Fruit fly (Drosophila melanogaster) whole organism, embryonic: ENCODE measurements around the gene CG3632.
A peak's percentile ranks its signal among the peaks of the same experiment; 100 is the strongest.

ENCODE experiments used
- Abd-B ChIP-seq: fragments of 200-800 bp; sonication (Bioruptor generic); optimal IDR thresholded peaks from 2 replicates; lab custom pipeline; 2018; ENCODE audit warnings: missing biosample characterization, mild to moderate bottlenecking, missing genetic modification characterization, moderate library complexity
- Aef1 ChIP-seq: fragments of 200-800 bp; sonication (Bioruptor generic); IDR thresholded peaks from 3 replicates; pipeline ENCODE4 v1.3.6; 2022; ENCODE audit warnings: missing biosample characterization, missing genetic modification characterization
- Bdp1 ChIP-seq: fragments of 200-800 bp; sonication (Bioruptor generic); optimal IDR thresholded peaks from 3 replicates; lab custom pipeline; 2016; ENCODE audit warnings: missing biosample characterization, missing genetic modification characterization
- CG11560 ChIP-seq: fragments of 200-800 bp; sonication (Bioruptor generic); IDR thresholded peaks from 3 replicates; pipeline ENCODE4 v1.3.6; 2022; ENCODE audit warnings: missing biosample characterization, missing genetic modification characterization
- CG11696 ChIP-seq: fragments of 200-800 bp; sonication (Bioruptor generic); IDR thresholded peaks from 2 replicates; pipeline ENCODE4 v1.3.6; 2022; ENCODE audit warnings: missing biosample characterization, missing genetic modification characterization
- CG12219 ChIP-seq: fragments of 200-800 bp; sonication (Bioruptor generic); optimal IDR thresholded peaks from 3 replicates; lab custom pipeline; 2018; ENCODE audit warnings: missing biosample characterization, mild to moderate bottlenecking, missing genetic modification characterization
- CG12236 ChIP-seq: fragments of 200-800 bp; sonication (Bioruptor generic); optimal IDR thresholded peaks from 2 replicates; lab custom pipeline; 2016; ENCODE audit warnings: missing biosample characterization, missing genetic modification characterization
- CG13424 ChIP-seq: fragments of 200-800 bp; sonication (Bioruptor generic); optimal IDR thresholded peaks from 2 replicates; lab custom pipeline; 2019; ENCODE audit warnings: missing biosample characterization, mild to moderate bottlenecking, missing genetic modification characterization, moderate library complexity
- CG15269 ChIP-seq: fragments of 200-800 bp; sonication (Bioruptor generic); optimal IDR thresholded peaks from 2 replicates; lab custom pipeline; 2018; ENCODE audit warnings: missing biosample characterization, mild to moderate bottlenecking, missing genetic modification characterization, moderate library complexity
- CG1603 ChIP-seq: fragments of 200-800 bp; sonication (Bioruptor generic); optimal IDR thresholded peaks from 2 replicates; lab custom pipeline; 2019; ENCODE audit warnings: missing biosample characterization, mild to moderate bottlenecking, missing genetic modification characterization, moderate library complexity
- CG17568 ChIP-seq: fragments of 200-800 bp; sonication (Bioruptor generic); optimal IDR thresholded peaks from 2 replicates; lab custom pipeline; 2018; ENCODE audit warnings: missing biosample characterization, mild to moderate bottlenecking, missing genetic modification characterization, moderate library complexity
- CG18619 ChIP-seq: fragments of 200-800 bp; sonication (Bioruptor generic); optimal IDR thresholded peaks from 3 replicates; lab custom pipeline; 2017; ENCODE audit warnings: missing biosample characterization, mild to moderate bottlenecking, missing genetic modification characterization
- CG3065 ChIP-seq: fragments of 200-800 bp; sonication (Bioruptor generic); optimal IDR thresholded peaks from 2 replicates; lab custom pipeline; 2016; ENCODE audit warnings: missing biosample characterization, missing genetic modification characterization
- CG31441 ChIP-seq: fragments of 200-800 bp; sonication (Bioruptor generic); IDR thresholded peaks from 2 replicates; pipeline ENCODE4 v1.3.6; 2022; ENCODE audit warnings: missing biosample characterization, missing genetic modification characterization
- CG33213 ChIP-seq: fragments of 200-800 bp; sonication (Bioruptor generic); optimal IDR thresholded peaks from 3 replicates; lab custom pipeline; 2016; ENCODE audit warnings: missing biosample characterization, missing genetic modification characterization
- CG34376 ChIP-seq: fragments of 200-800 bp; sonication (Bioruptor generic); optimal IDR thresholded peaks from 2 replicates; lab custom pipeline; 2018; ENCODE audit warnings: missing biosample characterization, mild to moderate bottlenecking, missing genetic modification characterization
- CG3995 ChIP-seq: fragments of 200-800 bp; sonication (Bioruptor generic); optimal IDR thresholded peaks from 3 replicates; lab custom pipeline; 2016; ENCODE audit warnings: missing biosample characterization, missing genetic modification characterization
- CG4360 ChIP-seq: fragments of 200-800 bp; sonication (Bioruptor generic); IDR thresholded peaks from 2 replicates; pipeline ENCODE4 v1.3.6; 2022; ENCODE audit warnings: missing biosample characterization, missing genetic modification characterization
- CG6272 ChIP-seq: fragments of 200-800 bp; sonication (Bioruptor generic); IDR thresholded peaks from 2 replicates; pipeline ENCODE4 v1.3.6; 2022; ENCODE audit warnings: missing biosample characterization, missing genetic modification characterization
- CG6689 ChIP-seq: fragments of 200-800 bp; sonication (Bioruptor generic); IDR thresholded peaks from 2 replicates; pipeline ENCODE4 v1.3.6; 2022; ENCODE audit warnings: missing biosample characterization, missing genetic modification characterization
- CG7963 ChIP-seq: fragments of 200-800 bp; sonication (Bioruptor generic); IDR thresholded peaks from 3 replicates; pipeline ENCODE4 v1.3.6; 2022; ENCODE audit warnings: missing biosample characterization, missing genetic modification characterization; ENCODE audit not compliant: partially characterized antibody
- CG8290 ChIP-seq, 3 experiments: fragments of 200-800 bp; sonication (Bioruptor generic); optimal IDR thresholded peaks; 2 replicates each; lab custom pipeline; 2016 to 2019; ENCODE audit warnings: missing biosample characterization in 3 of 3, missing genetic modification characterization in 3 of 3, mild to moderate bottlenecking in 2 of 3, moderate library complexity in 1 of 3
- CG8924 ChIP-seq: fragments of 200-800 bp; optimal IDR thresholded peaks from 3 replicates; lab custom pipeline; 2019; ENCODE audit warnings: missing biosample characterization, mild to moderate bottlenecking, missing genetic modification characterization, moderate library complexity
- D19B ChIP-seq: fragments of 200-800 bp; sonication (Bioruptor generic); optimal IDR thresholded peaks from 2 replicates; lab custom pipeline; 2017; ENCODE audit warnings: missing biosample characterization, mild to moderate bottlenecking, missing genetic modification characterization
- Dek ChIP-seq: fragments of 200-800 bp; sonication (Bioruptor generic); optimal IDR thresholded peaks from 3 replicates; lab custom pipeline; 2019; ENCODE audit warnings: missing biosample characterization, mild to moderate bottlenecking, missing genetic modification characterization, moderate library complexity
- Dip3 ChIP-seq: fragments of 200-800 bp; sonication (Bioruptor generic); optimal IDR thresholded peaks from 3 replicates; lab custom pipeline; 2016; ENCODE audit warnings: missing biosample characterization, missing genetic modification characterization
- Ets97D ChIP-seq: fragments of 200-800 bp; sonication (Bioruptor generic); optimal IDR thresholded peaks from 3 replicates; lab custom pipeline; 2016; ENCODE audit warnings: missing biosample characterization, missing genetic modification characterization
- Fer1 ChIP-seq: fragments of 200-800 bp; sonication (Bioruptor generic); optimal IDR thresholded peaks from 2 replicates; lab custom pipeline; 2017; ENCODE audit warnings: missing biosample characterization, mild to moderate bottlenecking, missing genetic modification characterization
- HLH3B ChIP-seq: fragments of 200-800 bp; sonication (Bioruptor generic); IDR thresholded peaks from 2 replicates; pipeline ENCODE4 v1.3.6; 2022; ENCODE audit warnings: missing biosample characterization, missing genetic modification characterization
- Lhr ChIP-seq: fragments of 200-800 bp; sonication (Bioruptor generic); optimal IDR thresholded peaks from 3 replicates; lab custom pipeline; 2017; ENCODE audit warnings: mild to moderate bottlenecking, missing biosample characterization, missing genetic modification reagents, missing genetic modification characterization
- Mes4 ChIP-seq: fragments of 200-800 bp; sonication (Bioruptor generic); optimal IDR thresholded peaks from 2 replicates; lab custom pipeline; 2016; ENCODE audit warnings: missing biosample characterization, missing genetic modification characterization
- Myb ChIP-seq: fragments of 200-800 bp; sonication (Bioruptor generic); optimal IDR thresholded peaks from 2 replicates; lab custom pipeline; 2016; ENCODE audit warnings: missing biosample characterization, missing genetic modification characterization
- Six4 ChIP-seq: fragments of 200-800 bp; sonication (Bioruptor generic); optimal IDR thresholded peaks from 2 replicates; lab custom pipeline; 2016; ENCODE audit warnings: missing biosample characterization, missing genetic modification characterization
- Sox100B ChIP-seq: fragments of 200-800 bp; sonication (Bioruptor generic); optimal IDR thresholded peaks from 3 replicates; lab custom pipeline; 2018; ENCODE audit warnings: missing biosample characterization, mild to moderate bottlenecking, missing genetic modification characterization
- Sox102F ChIP-seq: fragments of 200-800 bp; sonication (Bioruptor generic); optimal IDR thresholded peaks from 2 replicates; lab custom pipeline; 2018; ENCODE audit warnings: missing biosample characterization, mild to moderate bottlenecking, missing genetic modification characterization, moderate library complexity
- YL-1 ChIP-seq: fragments of 200-800 bp; sonication (Bioruptor generic); optimal IDR thresholded peaks from 3 replicates; lab custom pipeline; 2017; ENCODE audit warnings: missing biosample characterization, mild to moderate bottlenecking, missing genetic modification characterization
- ac ChIP-seq: fragments of 200-800 bp; sonication (Bioruptor generic); optimal IDR thresholded peaks from 3 replicates; lab custom pipeline; 2017; ENCODE audit warnings: missing biosample characterization, mild to moderate bottlenecking, missing genetic modification characterization
- chinmo ChIP-seq: fragments of 200-800 bp; sonication (Bioruptor generic); IDR thresholded peaks from 4 replicates; pipeline ENCODE4 v1.3.6; 2022; ENCODE audit warnings: missing biosample characterization, missing genetic modification characterization; ENCODE audit not compliant: partially characterized antibody
- ci ChIP-seq: fragments of 200-800 bp; sonication (Bioruptor generic); IDR thresholded peaks from 3 replicates; pipeline ENCODE4 v1.3.6; 2022; ENCODE audit warnings: missing biosample characterization, missing genetic modification characterization
- dmrt99B ChIP-seq: fragments of 200-800 bp; sonication (Bioruptor generic); optimal IDR thresholded peaks from 2 replicates; lab custom pipeline; 2018; ENCODE audit warnings: missing biosample characterization, mild to moderate bottlenecking, missing genetic modification characterization, moderate library complexity
- emc ChIP-seq: fragments of 200-800 bp; sonication (Bioruptor generic); optimal IDR thresholded peaks from 2 replicates; lab custom pipeline; 2016; ENCODE audit warnings: missing biosample characterization, missing genetic modification characterization
- gro ChIP-seq: fragments of 200-800 bp; sonication (Bioruptor generic); optimal IDR thresholded peaks from 2 replicates; lab custom pipeline; 2016; ENCODE audit warnings: missing biosample characterization, missing genetic modification characterization
- klu ChIP-seq: fragments of 200-800 bp; sonication (Bioruptor generic); IDR thresholded peaks from 2 replicates; pipeline ENCODE4 v1.3.6; 2022; ENCODE audit warnings: missing biosample characterization, missing genetic modification characterization
- maf-S ChIP-seq: fragments of 200-800 bp; sonication (Bioruptor generic); optimal IDR thresholded peaks from 2 replicates; lab custom pipeline; 2016; ENCODE audit warnings: missing biosample characterization, missing genetic modification characterization
- otp ChIP-seq: fragments of 200-800 bp; sonication (Bioruptor generic); IDR thresholded peaks from 3 replicates; pipeline ENCODE4, ENCODE4 v1.3.6; 2022; ENCODE audit warnings: missing biosample characterization, missing genetic modification characterization
- pan ChIP-seq, 4 experiments: fragments of >200 bp in 3 of 4; fragments of 200-800 bp in 1 of 4; sonication (Bioruptor generic) in 1 of 4; optimal IDR thresholded peaks in 3 of 4; IDR thresholded peaks in 1 of 4; 2 replicates each; pipeline versions ENCODE4 v1.3.6 to Lab custom; 2017 to 2022; ENCODE audit warnings: missing biosample characterization in 2 of 4, missing genetic modification characterization in 2 of 4, mixed read lengths in 1 of 4
- run ChIP-seq: fragments of 200-800 bp; sonication (Bioruptor generic); optimal IDR thresholded peaks from 3 replicates; lab custom pipeline; 2018; ENCODE audit warnings: missing biosample characterization, mild to moderate bottlenecking, missing genetic modification characterization
- slp2 ChIP-seq: fragments of 200-800 bp; sonication (Bioruptor generic); optimal IDR thresholded peaks from 2 replicates; lab custom pipeline; 2016; ENCODE audit warnings: missing biosample characterization, missing genetic modification characterization
- tll ChIP-seq, 2 experiments: fragments of 200-800 bp in 1 of 2; fragments of >200 bp in 1 of 2; sonication (Bioruptor generic) in 1 of 2; optimal IDR thresholded peaks; 2 replicates each; lab custom pipeline; 2017 to 2019; ENCODE audit warnings: missing biosample characterization in 2 of 2, missing genetic modification characterization in 2 of 2, mild to moderate bottlenecking in 1 of 2, moderate library complexity in 1 of 2
- tup ChIP-seq: fragments of 200-800 bp; sonication (Bioruptor generic); optimal IDR thresholded peaks from 2 replicates; lab custom pipeline; 2016; ENCODE audit warnings: missing biosample characterization, mild to moderate bottlenecking, missing genetic modification characterization, moderate library complexity

The CG3632 gene

dm6 chrX:16278783-16279182 lies 17.7 kb upstream of the CG3632 start (continued):
- peak; percentile 82 for TF ChIP-seq Sox100B (GFP tag; lab: Kevin White, UChicago)
- peak; percentile 27 for TF ChIP-seq CG8290 (GFP tag; optimal IDR thresholded peaks at IDR 0.05; lab: Kevin White, UChicago)
- peak; percentile 63 to 79 for TF ChIP-seq CG8290 (tag; optimal IDR thresholded peaks at IDR 0.05; lab: Kevin White, UChicago)
- peak; percentile 62 for TF ChIP-seq CG11696 (GFP tag; lab: Robert Waterston, UW)
- TF ChIP-seq HLH3B (GFP tag; lab: Robert Waterston, UW): peak; percentile 85
- TF ChIP-seq Dek (tag; lab: Kevin White, UChicago): peak; percentile 61
- peak; percentile 75 for TF ChIP-seq CG18619 (GFP tag; lab: Kevin White, UChicago)
- TF ChIP-seq slp2 (GFP tag; lab: Kevin White, UChicago): peak; percentile 34
- TF ChIP-seq Dip3 (GFP tag; lab: Kevin White, UChicago): peak; percentile 7
- peak; percentile 69 for TF ChIP-seq CG34376 (GFP tag; lab: Kevin White, UChicago)
- peak; percentile 91 for TF ChIP-seq CG13424 (tag; lab: Kevin White, UChicago)
- TF ChIP-seq otp (GFP tag; lab: Robert Waterston, UW): peak; percentile 84; the same call in 2 of the 3 replicates
- TF ChIP-seq klu (GFP tag; lab: Robert Waterston, UW): peak; percentile 25; the same call in 1 of the 2 replicates
- peak; percentile 67 for TF ChIP-seq Six4 (GFP tag; lab: Kevin White, UChicago)
- TF ChIP-seq CG4360 (GFP tag; lab: Robert Waterston, UW): peak; percentile 60
- peak; percentile 87 for TF ChIP-seq Fer1 (GFP tag; lab: Kevin White, UChicago)
- TF ChIP-seq CG31441 (GFP tag; lab: Robert Waterston, UW): peak; percentile 60
- TF ChIP-seq Ets97D (GFP tag; lab: Kevin White, UChicago): no peak
- peak; percentile 2 for TF ChIP-seq Mes4 (GFP tag; lab: Kevin White, UChicago)
- TF ChIP-seq CG6272 (GFP tag; lab: Robert Waterston, UW): peak; percentile 46
- TF ChIP-seq CG7963 (GFP tag; lab: Robert Waterston, UW): no peak
- no peak for TF ChIP-seq Myb (GFP tag; lab: Kevin White, UChicago)
- no peak for TF ChIP-seq emc (GFP tag; lab: Kevin White, UChicago)
- TF ChIP-seq chinmo (GFP tag; lab: Robert Waterston, UW): no peak
- TF ChIP-seq pan (optimal IDR thresholded peaks at IDR 0.05; lab: Kevin White, UChicago): no peak
- peak in 1 of 2 experiments; percentile 86 for TF ChIP-seq pan (GFP tag; optimal IDR thresholded peaks at IDR 0.05 in 1 of 2, IDR thresholded peaks at IDR 0.05 in 1 of 2)
- TF ChIP-seq CG33213 (GFP tag; lab: Kevin White, UChicago): peak; percentile 16
- peak; percentile 35 for TF ChIP-seq D19B
- TF ChIP-seq Aef1 (GFP tag; lab: Robert Waterston, UW): peak; percentile 67
- peak; percentile 70 for TF ChIP-seq Lhr (GFP tag; lab: Kevin White, UChicago)
- peak; percentile 87 for TF ChIP-seq CG12219 (GFP tag; lab: Kevin White, UChicago)
- peak; percentile 51 for TF ChIP-seq YL-1
- no peak for TF ChIP-seq CG3995 (GFP tag; lab: Kevin White, UChicago)
- TF ChIP-seq CG12236 (GFP tag; lab: Kevin White, UChicago): peak; percentile 29
- TF ChIP-seq tup (GFP tag; lab: Kevin White, UChicago): peak; percentile 21
- TF ChIP-seq gro (GFP tag; lab: Kevin White, UChicago): no peak
- TF ChIP-seq CG1603 (tag; lab: Kevin White, UChicago): peak; percentile 89
- TF ChIP-seq CG15269 (tag; lab: Kevin White, UChicago): peak; percentile 82
- peak; percentile 87 for TF ChIP-seq CG8924 (tag; lab: Kevin White, UChicago)
- TF ChIP-seq Abd-B (GFP tag; lab: Kevin White, UChicago): peak; percentile 59
- TF ChIP-seq CG11560 (tag; lab: Robert Waterston, UW): peak; percentile 44; the same call in 1 of the 3 replicates
- peak; percentile 82 for TF ChIP-seq ac (GFP tag; lab: Kevin White, UChicago)
- no peak for TF ChIP-seq CG3065 (GFP tag; lab: Kevin White, UChicago)
- no peak for TF ChIP-seq run (tag; lab: Kevin White, UChicago)
- TF ChIP-seq maf-S (GFP tag; lab: Kevin White, UChicago): no peak
- TF ChIP-seq CG6689: peak; percentile 81
- TF ChIP-seq dmrt99B (tag; lab: Kevin White, UChicago): peak; percentile 87
- peak; percentile 86 for TF ChIP-seq CG17568 (GFP tag; lab: Kevin White, UChicago)
- no peak for TF ChIP-seq tll (GFP tag; optimal IDR thresholded peaks at IDR 0.05; lab: Kevin White, UChicago)
- TF ChIP-seq ci (GFP tag; lab: Robert Waterston, UW): peak; percentile 95
- TF ChIP-seq Bdp1 (GFP tag; lab: Kevin White, UChicago): peak; percentile 40
- TF ChIP-seq Sox102F (GFP tag; lab: Kevin White, UChicago): peak; percentile 83
